Fruit fly (Drosophila melanogaster): ENCODE measurements around the gene nau.

Gene nau

DNA sequence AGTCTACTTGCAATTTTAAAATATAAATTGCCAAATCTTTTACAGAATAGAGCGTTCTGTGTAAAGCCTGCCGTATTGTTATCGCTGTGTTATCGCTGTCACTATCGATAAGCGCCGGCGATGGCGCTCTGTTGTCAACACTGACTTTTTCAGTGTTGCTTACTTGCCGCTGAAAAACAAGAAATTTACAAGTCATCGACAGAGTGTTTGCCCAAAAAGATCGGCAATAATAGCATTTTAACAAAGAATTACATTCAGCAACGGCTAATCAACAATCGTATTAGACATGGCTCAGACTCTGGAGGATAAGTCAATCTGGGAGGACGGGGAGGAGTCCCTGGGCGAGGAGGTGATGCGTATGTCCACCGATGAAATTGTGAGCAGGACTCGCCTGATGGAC lies 34.6 kb upstream of the nau start, which contains the start of the genes RanBP3 and Rpt5 (continued):
- TF ChIP-seq eve (GFP tag; optimal IDR thresholded peaks at IDR 0.05), result no peak
- TF ChIP-seq bcd (GFP tag; optimal IDR thresholded peaks at IDR 0.05), result no peak
- no peak for TF ChIP-seq Gsc (GFP tag; IDR thresholded peaks at IDR 0.05)
- no peak; the same call in 1 of the 2 replicates for TF ChIP-seq sisA (GFP tag; IDR thresholded peaks at IDR 0.05)
- TF ChIP-seq HLH4C (GFP tag; IDR thresholded peaks at IDR 0.05; ENCODE audit: partially characterized antibody), result peak; percentile 81
- no peak for TF ChIP-seq CG31388 (GFP tag; optimal IDR thresholded peaks at IDR 0.05)
- peak; percentile 9 for TF ChIP-seq Mes4 (GFP tag; optimal IDR thresholded peaks at IDR 0.05)
- peak; percentile 89 for TF ChIP-seq pzg (GFP tag; optimal IDR thresholded peaks at IDR 0.05)
- no peak for TF ChIP-seq CG14667 (GFP tag; IDR thresholded peaks at IDR 0.05)
- TF ChIP-seq CG10565 (GFP tag; optimal IDR thresholded peaks at IDR 0.05), result no peak
- TF ChIP-seq CG8924 (tag; optimal IDR thresholded peaks at IDR 0.05), result no peak
- peak; percentile 95 for TF ChIP-seq MBD-R2 (GFP tag; IDR thresholded peaks at IDR 0.05)
- peak; percentile 98 for TF ChIP-seq CG10267 (tag; optimal IDR thresholded peaks at IDR 0.05)
- peak; percentile 78 for TF ChIP-seq lbe (GFP tag; optimal IDR thresholded peaks at IDR 0.05)
- TF ChIP-seq nau (GFP tag; optimal IDR thresholded peaks at IDR 0.05), result no peak
- no peak for TF ChIP-seq CG33557 (GFP tag; optimal IDR thresholded peaks at IDR 0.05)
- peak in 1 of 2 experiments; percentile 9 for TF ChIP-seq bsh (GFP tag; optimal IDR thresholded peaks at IDR 0.05)
- TF ChIP-seq nmo (GFP tag; optimal IDR thresholded peaks at IDR 0.05), result peak; percentile 35
- no peak for TF ChIP-seq scrt (GFP tag; optimal IDR thresholded peaks at IDR 0.05)
- no peak for TF ChIP-seq CG10654 (GFP tag; optimal IDR thresholded peaks at IDR 0.05)
- TF ChIP-seq Six4 (GFP tag; optimal IDR thresholded peaks at IDR 0.05), result peak; percentile 14
- TF ChIP-seq ham (GFP tag; IDR thresholded peaks at IDR 0.05), result no peak
- no peak for TF ChIP-seq odd (GFP tag; optimal IDR thresholded peaks at IDR 0.05)
- TF ChIP-seq pb (GFP tag; optimal IDR thresholded peaks at IDR 0.05), result peak; percentile 36
- peak; percentile 91 for TF ChIP-seq YL-1 (GFP tag; optimal IDR thresholded peaks at IDR 0.05)
- TF ChIP-seq Hmr (GFP tag; optimal IDR thresholded peaks at IDR 0.05), result peak; percentile 65
- TF ChIP-seq Fer1 (GFP tag; optimal IDR thresholded peaks at IDR 0.05), result peak; percentile 65
- no peak for TF ChIP-seq CG4404 (GFP tag; IDR thresholded peaks at IDR 0.05)
- no peak for TF ChIP-seq Trl (optimal IDR thresholded peaks at IDR 0.05)
- TF ChIP-seq Trl (GFP tag; optimal IDR thresholded peaks at IDR 0.05), result peak; percentile 50
- no peak for TF ChIP-seq CG10431 (GFP tag; optimal IDR thresholded peaks at IDR 0.05)
- TF ChIP-seq Lpt (GFP tag; optimal IDR thresholded peaks at IDR 0.05), result no peak
- TF ChIP-seq ind (GFP tag; optimal IDR thresholded peaks at IDR 0.05), result peak; percentile 60
- TF ChIP-seq CG14710 (tag; optimal IDR thresholded peaks at IDR 0.05), result peak; percentile 82
- no peak for TF ChIP-seq CG8359 (GFP tag; optimal IDR thresholded peaks at IDR 0.05; ENCODE audit: borderline replicate concordance)
- no peak for TF ChIP-seq CG5953 (GFP tag; IDR thresholded peaks at IDR 0.05)
- no peak for TF ChIP-seq CG12236 (GFP tag; optimal IDR thresholded peaks at IDR 0.05)
- TF ChIP-seq CG8944 (GFP tag; optimal IDR thresholded peaks at IDR 0.05), result peak; percentile 26
- peak; percentile 59; the same call in 2 of the 3 replicates for TF ChIP-seq Dbx (GFP tag; IDR thresholded peaks at IDR 0.05)
- TF ChIP-seq CG11093 (GFP tag; IDR thresholded peaks at IDR 0.05), result no peak
- TF ChIP-seq CG14014 (GFP tag; IDR thresholded peaks at IDR 0.05), result 0 out of 2 replicates have a peak, but pooled peaks have one; percentile 30
- TF ChIP-seq da (GFP tag; optimal IDR thresholded peaks at IDR 0.05), result peak; percentile 16
- no peak for TF ChIP-seq CG3407 (GFP tag; optimal IDR thresholded peaks at IDR 0.05)
- peak; percentile 36; the same call in 1 of the 2 replicates for TF ChIP-seq Drgx (GFP tag; IDR thresholded peaks at IDR 0.05)
- no peak for TF ChIP-seq en (GFP tag; optimal IDR thresholded peaks at IDR 0.05)
- peak; percentile 96 for TF ChIP-seq CG4617 (GFP tag; optimal IDR thresholded peaks at IDR 0.05; ENCODE audit: borderline replicate concordance)
- peak; percentile 72 for TF ChIP-seq zfh2 (GFP tag; optimal IDR thresholded peaks at IDR 0.05)
- TF ChIP-seq CG2199 (GFP tag; IDR thresholded peaks at IDR 0.05), result no peak
- TF ChIP-seq tup (GFP tag; optimal IDR thresholded peaks at IDR 0.05), result no peak
- peak; percentile 18 for TF ChIP-seq repo (GFP tag; optimal IDR thresholded peaks at IDR 0.05)
- TF ChIP-seq gce (GFP tag; IDR thresholded peaks at IDR 0.05), result peak; percentile 17; the same call in 1 of the 3 replicates
- no peak for TF ChIP-seq Jarid2 (GFP tag; optimal IDR thresholded peaks at IDR 0.05)
